Fruit fly (Drosophila melanogaster) ovary, adult (tissue): ENCODE data around the gene CG33172.
A peak's percentile ranks its signal among the peaks of the same experiment; 100 is the strongest.

ENCODE experiments used
- CG17801 ChIP-seq: fragments of 200-800 bp; optimal IDR thresholded peaks from 2 replicates; lab custom pipeline; 2019; ENCODE audit warnings: missing biosample characterization, mild to moderate bottlenecking, missing genetic modification characterization, moderate library complexity; ENCODE audit not compliant: partially characterized antibody

Gene CG33172

DNA sequence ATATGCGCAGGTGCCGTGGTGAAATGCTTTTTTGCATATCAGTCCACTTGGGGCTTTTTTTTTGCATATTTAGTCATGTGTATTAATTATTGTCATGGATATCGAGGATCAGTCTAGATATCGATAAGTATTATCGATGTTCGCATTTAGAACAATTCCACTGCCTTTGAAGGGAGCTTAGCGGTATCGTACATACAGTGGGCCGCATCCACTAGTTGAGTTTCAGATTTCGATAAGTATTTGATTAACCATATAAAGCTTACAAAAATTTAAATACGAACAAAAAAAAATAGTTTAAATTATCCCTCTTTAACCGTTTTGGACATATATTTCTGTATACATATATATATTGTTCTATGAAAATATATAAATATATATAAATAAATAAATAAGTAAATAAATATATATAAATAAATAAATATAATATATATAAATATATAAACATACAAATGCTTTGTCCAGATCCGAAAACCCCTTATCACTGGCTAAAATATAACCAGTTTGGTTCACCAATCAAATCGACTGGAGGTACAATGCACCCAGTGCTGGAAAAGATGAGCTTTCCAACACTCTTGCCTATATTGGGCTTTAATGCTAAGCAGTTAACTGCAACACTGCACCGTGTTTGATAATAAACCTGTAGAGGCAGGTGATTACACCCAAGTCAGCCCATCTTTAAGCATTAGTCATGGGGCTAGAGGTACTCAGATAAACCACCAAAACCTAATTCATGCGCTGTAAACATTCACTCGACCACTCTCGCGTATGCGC lies 33.6 kb downstream of the CG33172 start:
- peak; percentile 6 for TF ChIP-seq CG17801

DNA sequence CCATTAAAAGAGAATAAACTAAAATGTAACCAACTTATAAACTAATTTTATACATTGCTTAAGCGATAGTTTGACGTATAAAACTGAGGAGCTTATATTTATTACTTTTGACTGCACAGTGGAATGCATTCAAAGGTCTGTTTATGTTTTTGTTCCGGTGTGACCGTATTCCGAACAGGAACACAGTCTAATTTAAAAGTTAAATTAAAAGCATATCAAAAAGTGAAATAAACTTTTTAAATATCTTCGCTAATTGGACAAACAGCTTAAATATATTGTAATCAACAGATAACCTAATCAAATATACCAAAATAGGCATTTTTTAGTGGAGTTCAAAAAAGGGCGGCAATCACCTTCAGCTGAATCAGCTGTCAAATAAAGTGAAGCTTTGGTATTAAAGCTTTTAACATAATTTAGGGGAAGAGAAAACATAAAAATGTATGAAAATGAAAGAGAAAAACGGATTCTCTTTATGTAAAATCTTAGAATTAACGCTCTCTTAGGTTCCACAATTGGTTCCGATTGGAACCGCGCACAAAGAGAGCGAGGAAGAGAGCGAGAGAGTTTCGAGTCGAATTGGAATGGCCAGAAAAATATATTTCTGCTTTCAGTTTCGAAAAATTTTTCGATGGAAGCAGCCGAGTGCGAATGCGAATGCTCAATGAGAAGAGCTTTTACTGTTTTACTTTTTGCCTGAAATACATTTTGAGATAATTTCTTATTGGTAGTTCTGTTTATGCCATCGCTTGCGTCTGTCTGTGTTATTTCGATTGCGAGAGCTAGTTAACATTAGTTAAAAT lies 34.5 kb downstream of the CG33172 start, which contains the start of the genes PGRP-LE and sd:
Gene PGRP-LE (minus strand): TSS at position 117 of the 800 bp plus-strand sequence.
Gene sd (plus strand): TSS at position 607 of the 800 bp plus-strand sequence.
- TF ChIP-seq CG17801, result no peak

DNA sequence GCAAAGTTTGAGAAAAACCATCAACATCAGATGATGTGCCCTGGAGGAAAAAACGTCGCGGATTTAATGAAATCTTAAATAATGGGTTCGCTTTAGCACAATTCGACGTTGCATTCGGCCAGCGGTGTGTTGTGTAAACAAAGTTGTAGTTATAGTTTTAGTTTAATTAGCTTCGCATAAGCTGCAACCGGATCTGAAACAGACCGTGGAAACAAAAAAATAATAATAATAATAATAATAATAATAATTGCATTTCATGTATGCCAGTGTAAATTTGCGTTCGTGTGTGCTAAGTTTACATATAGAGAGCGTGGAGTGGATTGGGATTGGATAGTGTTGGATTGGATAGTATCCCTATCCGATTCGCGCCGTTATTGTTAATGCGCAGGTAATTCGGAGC lies 35.3 kb downstream of the CG33172 start:
- TF ChIP-seq CG17801, result no peak

DNA sequence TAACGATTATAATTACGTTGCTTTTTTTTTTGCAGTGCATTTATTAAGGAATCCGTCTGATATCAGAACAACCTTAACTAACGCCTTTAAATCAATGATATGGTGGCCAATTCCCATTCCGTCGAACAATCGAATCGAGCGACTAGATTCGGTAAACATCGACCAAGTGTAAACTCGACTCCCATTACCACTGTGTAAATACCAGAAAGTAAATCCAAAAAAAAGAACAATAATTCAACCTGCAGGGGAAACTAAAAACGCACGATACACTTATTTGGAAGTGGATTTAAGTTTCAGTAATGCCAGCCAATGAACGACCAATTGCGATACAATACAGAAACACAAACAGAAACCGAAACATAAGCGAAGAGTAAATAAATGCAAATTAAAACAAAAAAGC lies 36.1 kb downstream of the CG33172 start:
- no peak for TF ChIP-seq CG17801

DNA sequence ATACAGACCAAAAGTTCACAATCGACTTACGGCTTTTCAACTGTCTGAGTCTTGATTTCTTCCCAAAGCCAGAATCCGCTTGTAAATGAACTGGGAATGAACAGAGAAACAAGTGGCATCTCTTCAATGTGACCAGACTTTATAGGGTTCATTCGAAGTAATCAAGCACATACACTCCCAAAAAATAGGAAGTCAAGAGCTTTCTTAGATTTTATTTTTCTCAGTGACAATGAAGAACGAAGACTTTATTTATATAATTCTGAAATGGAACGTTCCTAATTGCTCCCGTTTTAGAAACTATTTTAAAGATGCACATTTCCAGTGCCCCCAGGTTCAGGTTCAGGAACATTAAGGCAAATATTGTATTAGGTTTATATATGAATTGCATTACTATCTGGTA lies 38.5 kb downstream of the CG33172 start:
- no peak for TF ChIP-seq CG17801

DNA sequence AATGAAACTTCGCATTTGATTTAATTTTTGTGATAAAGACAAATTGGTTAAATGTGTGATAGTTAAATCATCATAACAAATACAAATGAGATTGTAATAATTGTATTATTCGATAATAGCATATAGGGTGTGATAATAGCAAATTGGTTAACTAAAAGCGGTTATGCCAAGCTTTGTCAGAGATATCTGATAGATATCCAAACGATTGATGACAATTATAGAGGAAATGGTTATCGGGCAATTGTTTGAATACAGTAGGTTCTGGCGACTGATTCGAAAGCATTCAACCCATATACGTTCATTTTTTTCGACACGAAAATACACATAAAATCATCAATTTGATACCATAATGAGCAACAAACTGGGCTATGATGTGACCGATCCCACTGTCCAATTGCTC lies 39.8 kb downstream of the CG33172 start, which contains the start of gene CG8509:
Gene CG8509 (plus strand): TSS at position 301 of the 400 bp plus-strand sequence.
- TF ChIP-seq CG17801, result no peak

DNA sequence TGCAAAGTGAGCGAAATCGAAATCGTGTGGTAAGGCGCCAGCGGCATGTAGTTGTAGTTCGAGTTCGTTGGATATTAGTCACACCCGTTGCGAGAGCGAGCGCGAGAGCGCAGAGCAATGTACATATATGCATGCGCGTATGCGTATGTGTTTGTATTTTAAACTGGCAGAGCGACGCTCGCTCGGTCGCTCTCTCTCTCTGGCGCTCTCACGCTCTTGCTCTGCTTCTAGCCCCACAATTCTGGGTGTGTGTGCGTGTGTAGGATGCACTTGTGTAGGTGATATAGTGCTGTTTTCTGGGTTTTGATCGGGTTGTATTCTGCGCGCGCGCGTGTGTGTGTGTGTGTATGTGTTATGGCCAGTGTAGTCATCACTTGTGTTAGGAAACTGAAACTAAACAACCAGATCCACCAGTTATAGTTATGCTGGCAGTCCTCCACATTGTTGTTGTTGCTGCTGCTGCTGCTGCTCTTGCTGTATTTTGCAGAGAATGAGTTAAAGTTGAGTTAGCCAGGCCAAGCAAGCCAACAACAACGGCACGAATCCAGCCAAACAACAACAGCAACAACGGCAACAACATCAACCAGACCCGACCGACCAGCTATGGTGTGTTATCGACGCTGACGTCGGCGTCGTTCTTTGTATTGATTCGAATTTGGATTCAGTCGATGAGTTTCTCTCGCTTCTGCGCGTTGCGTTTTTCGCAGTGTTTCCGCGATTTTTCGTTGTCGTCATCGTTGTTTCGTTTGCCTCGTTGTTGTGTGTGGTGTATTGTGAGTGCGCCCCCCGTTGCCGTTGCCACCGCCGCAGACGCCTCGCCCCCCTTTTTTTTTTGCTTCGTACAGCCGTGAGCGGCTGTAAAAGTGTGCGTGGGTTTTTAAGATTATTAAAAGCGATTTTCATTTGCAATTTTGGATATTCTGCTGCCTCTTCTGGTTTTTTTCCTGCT lies 42.5 kb downstream of the CG33172 start:
- peak; percentile 84 for TF ChIP-seq CG17801

DNA sequence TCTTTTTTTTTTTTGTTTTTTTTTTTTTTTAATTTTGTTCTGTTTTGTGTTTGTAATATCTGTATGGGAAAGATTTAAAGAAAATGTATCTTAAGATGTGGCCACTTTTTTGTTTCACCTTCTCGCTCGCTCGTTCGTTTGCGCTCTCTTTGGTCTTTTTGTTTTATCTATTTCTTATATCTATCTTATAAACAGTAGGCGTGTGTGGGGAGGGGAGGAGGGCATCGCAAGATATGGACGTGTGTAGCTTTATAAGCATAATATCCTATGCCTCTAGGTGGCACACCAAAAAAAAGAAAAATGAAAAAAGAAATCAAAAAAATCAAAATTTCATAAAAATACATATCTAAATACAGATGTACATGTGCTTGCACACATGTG lies 43.1 kb downstream of the CG33172 start:
- no peak for TF ChIP-seq CG17801

DNA sequence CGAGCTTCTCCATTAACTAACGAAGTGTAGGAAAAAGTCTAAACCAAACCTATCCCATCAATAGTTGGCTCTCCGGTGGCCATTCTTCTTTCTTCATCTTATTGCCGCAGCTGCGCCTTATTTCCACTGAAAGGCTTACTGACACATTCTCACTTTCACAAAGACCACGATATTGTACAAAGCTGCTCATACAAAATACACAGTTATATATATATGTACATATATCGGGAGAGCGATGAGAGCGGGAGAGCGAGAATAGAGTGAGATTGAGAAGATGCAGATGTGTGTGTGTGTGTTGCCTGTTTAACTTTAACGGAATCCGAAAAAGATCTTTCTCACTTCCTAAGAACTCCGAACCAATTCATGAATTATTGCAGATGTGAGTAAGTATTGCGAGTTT lies 43.8 kb downstream of the CG33172 start:
- TF ChIP-seq CG17801, result no peak

DNA sequence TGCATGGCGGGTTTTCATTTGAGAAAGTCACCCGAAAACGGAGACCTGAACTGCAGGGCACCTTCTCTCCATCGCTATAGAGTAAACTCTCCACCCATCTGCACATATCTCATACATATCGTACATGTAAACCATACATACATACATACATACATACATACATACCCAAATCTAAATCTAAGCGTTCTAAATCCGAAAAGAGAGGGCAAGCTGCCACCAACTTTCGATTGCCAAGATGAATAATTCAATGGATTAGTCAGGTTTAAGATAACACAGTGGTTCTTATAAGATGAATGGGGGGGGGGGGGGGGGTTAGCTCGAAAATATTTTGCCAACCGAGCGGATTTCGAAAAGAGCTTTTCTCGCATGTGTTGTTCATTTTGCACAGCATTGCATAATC lies 45.0 kb downstream of the CG33172 start:
- no peak for TF ChIP-seq CG17801

DNA sequence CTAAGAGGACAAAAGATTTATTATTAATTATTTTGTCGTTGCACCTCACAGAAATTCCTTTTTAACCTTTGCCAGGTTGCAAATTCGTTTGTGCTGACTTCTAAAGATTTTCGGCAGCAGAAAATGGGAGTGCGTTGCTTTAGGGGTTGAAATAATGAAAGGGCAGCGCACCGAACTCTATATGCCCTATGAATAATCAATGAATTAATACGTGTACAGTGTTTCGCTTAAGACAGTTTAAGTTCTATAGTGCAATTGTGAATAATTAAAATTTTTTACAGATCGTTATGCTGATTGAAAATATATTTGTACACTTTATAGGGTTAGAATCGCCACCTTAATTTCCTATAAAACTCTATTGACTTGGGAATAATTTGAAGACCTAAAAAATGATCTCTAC lies 46.7 kb downstream of the CG33172 start:
- no peak for TF ChIP-seq CG17801

DNA sequence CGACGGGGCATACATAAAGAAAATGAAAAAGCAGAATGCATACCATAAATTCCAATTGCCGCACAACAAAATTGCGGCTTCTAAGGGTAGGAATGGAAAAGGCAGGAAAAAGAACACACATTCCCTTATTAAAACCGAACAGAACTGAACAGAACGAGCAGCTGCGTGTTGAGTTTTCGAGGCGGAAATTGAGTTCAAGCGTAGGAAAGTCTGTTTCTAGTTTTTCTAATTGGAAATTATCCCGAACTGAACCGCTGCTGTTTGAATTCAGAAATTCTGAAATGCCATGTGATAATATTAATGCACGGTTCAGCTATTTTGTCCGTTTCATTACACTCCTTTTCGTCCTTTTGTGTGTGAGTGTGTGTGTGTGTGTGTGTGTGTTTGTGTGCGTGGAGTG lies 47.4 kb downstream of the CG33172 start:
- TF ChIP-seq CG17801, result no peak

DNA sequence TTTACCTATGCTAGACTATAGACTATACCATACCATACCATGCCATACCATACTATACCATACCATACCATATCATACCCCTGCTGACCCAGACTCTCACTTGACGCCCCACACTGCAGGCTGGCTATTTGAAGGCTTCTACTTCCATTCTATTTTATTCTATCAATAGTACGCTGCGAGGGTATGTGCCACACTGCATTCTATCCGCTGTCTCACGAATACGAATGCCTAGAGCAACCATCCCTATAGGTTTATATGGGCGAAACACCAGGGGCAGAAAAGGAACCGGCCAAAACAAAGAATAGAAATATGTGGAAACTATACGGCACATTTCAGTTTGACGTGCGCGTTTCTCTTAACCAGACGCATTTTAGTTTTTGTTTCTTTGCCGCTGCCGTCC lies 48.4 kb downstream of the CG33172 start:
- no peak for TF ChIP-seq CG17801

DNA sequence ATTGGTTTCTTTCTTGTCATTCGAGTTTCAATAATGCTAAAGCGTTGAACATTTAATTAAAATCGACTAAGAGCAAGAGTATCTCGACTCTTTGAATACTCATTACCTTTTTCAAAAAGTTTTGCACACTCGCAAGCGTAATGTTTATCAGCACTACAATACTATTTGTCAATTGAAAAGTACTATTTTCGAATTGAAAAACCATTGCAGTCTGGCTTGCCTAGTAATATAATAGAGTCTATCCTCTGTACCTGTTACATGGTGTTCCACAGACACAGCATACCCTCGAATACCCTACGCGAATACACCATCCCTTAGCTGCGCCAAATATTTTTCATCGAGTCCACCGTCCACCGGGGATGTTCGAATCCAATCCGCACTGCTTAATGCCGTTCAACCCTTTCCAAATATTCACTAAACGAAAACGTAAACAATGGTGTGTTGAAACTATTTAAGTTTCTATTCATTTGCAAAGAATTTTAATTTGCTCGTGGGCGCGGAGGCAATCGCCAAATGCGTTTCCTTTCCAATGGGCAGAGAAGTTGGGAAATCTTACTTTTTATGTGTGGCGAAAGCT lies 49.2 kb downstream of the CG33172 start:
- no peak for TF ChIP-seq CG17801

DNA sequence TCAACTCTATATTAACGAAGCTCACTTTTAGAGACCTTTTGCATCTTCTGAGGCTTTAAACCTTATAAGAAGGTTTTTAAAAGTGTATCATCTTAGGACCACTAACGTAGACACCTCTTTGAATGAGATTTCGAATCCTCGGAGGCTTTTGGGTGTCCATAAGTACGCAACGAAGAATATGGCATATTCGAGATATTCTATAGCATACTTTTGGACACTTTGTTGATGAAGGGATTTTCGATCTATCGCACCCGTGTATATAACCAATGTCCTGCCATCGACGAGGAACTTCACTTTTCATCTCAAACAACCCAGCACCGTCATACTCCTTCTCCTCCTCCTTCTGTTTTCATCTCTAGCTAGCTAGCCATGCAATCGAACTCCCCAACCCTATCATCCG lies 52.9 kb downstream of the CG33172 start:
- no peak for TF ChIP-seq CG17801
